Worm (Caenorhabditis elegans) whole organism, L1 larva: ENCODE measurements around the gene unc-18.
A peak's percentile ranks its signal among the peaks of the same experiment; 100 is the strongest.

Experiments used
- C04F5.9 ChIP-seq: sonication (generic microtip); optimal IDR thresholded peaks from 2 replicates; lab custom pipeline; 2016; ENCODE audit warnings: missing genetic modification characterization, missing compliant biosample characterization
- C16A3.4 ChIP-seq: fragments of 150-350 bp; optimal IDR thresholded peaks from 2 replicates; lab custom pipeline; 2014; ENCODE audit warnings: missing biosample characterization, missing genetic modification characterization
- C34B4.2 ChIP-seq: sonication (generic microtip); optimal IDR thresholded peaks from 2 replicates; lab custom pipeline; 2017; ENCODE audit warnings: mild to moderate bottlenecking, missing genetic modification characterization, missing compliant biosample characterization
- F16B12.6 ChIP-seq: fragments of 150-350 bp; optimal IDR thresholded peaks from 2 replicates; lab custom pipeline; 2014; ENCODE audit warnings: missing biosample characterization, missing genetic modification characterization
- Y116A8C.19 ChIP-seq: sonication (generic microtip); optimal IDR thresholded peaks from 2 replicates; lab custom pipeline; 2016; ENCODE audit warnings: missing compliant biosample characterization, missing genetic modification characterization, borderline replicate concordance
- aha-1 ChIP-seq: fragments of 150-350 bp; optimal IDR thresholded peaks from 2 replicates; lab custom pipeline; 2014; ENCODE audit warnings: missing biosample characterization, missing genetic modification characterization
- alr-1 ChIP-seq: fragments of 200-800 bp; sonication (Bioruptor generic); optimal IDR thresholded peaks from 2 replicates; lab custom pipeline; 2018; ENCODE audit warnings: borderline replicate concordance, mild to moderate bottlenecking, missing genetic modification characterization, missing compliant biosample characterization
- aly-2 ChIP-seq: fragments of 150-350 bp; optimal IDR thresholded peaks from 2 replicates; lab custom pipeline; 2014; ENCODE audit warnings: missing biosample characterization, missing genetic modification characterization
- ama-1 ChIP-seq: fragments of 150-350 bp; optimal IDR thresholded peaks from 2 replicates; lab custom pipeline; 2014
- blmp-1 ChIP-seq: fragments of 150-350 bp; optimal IDR thresholded peaks from 2 replicates; lab custom pipeline; 2014; ENCODE audit warnings: missing biosample characterization, missing genetic modification characterization
- ceh-8 ChIP-seq: fragments of 200-800 bp; sonication (Bioruptor generic); optimal IDR thresholded peaks from 2 replicates; lab custom pipeline; 2018; ENCODE audit warnings: mild to moderate bottlenecking, missing genetic modification characterization, moderate library complexity, missing compliant biosample characterization
- ceh-82 ChIP-seq, 3 experiments: fragments of 150-350 bp in 1 of 3; sonication (generic microtip) in 2 of 3; optimal IDR thresholded peaks; 2 replicates each; lab custom pipeline; 2014 to 2017; ENCODE audit warnings: missing biosample characterization in 3 of 3, missing genetic modification characterization in 3 of 3
- ces-1 ChIP-seq: fragments of 150-350 bp; optimal IDR thresholded peaks from 2 replicates; lab custom pipeline; 2014; ENCODE audit warnings: missing biosample characterization, missing genetic modification reagents, missing genetic modification characterization
- efl-1 ChIP-seq, 4 experiments: fragments of 150-350 bp; optimal IDR thresholded peaks in 3 of 4; peaks in 1 of 4; 1 replicate in 1 of 4; 2 replicates in 3 of 4; lab custom pipeline; 2014; ENCODE audit warnings: missing biosample characterization in 2 of 4, missing genetic modification characterization in 2 of 4, missing genetic modification reagents in 2 of 4
- efl-3 ChIP-seq: fragments of 200-800 bp; sonication (Bioruptor generic); optimal IDR thresholded peaks from 2 replicates; lab custom pipeline; 2018; ENCODE audit warnings: mild to moderate bottlenecking, missing genetic modification characterization, missing compliant biosample characterization
- egl-13 ChIP-seq: sonication (generic microtip); optimal IDR thresholded peaks from 2 replicates; lab custom pipeline; 2016; ENCODE audit warnings: missing genotype, missing genetic modification reagents, missing genetic modification characterization, missing compliant biosample characterization
- elt-2 ChIP-seq: sonication (generic microtip); optimal IDR thresholded peaks from 2 replicates; lab custom pipeline; 2016; ENCODE audit warnings: missing genetic modification characterization, mild to moderate bottlenecking, inconsistent platforms, missing compliant biosample characterization, missing genetic modification reagents
- elt-3 ChIP-seq, 6 experiments: fragments of 150-350 bp in 1 of 6; sonication (generic microtip); optimal IDR thresholded peaks; 2 replicates each; lab custom pipeline; 2017 to 2018; ENCODE audit warnings: missing biosample characterization in 6 of 6, missing genetic modification characterization in 6 of 6, inconsistent platforms in 1 of 6
- ets-5 ChIP-seq: fragments of 200-800 bp; sonication (Bioruptor generic); IDR thresholded peaks from 2 replicates; pipeline ENCODE4 v1.3.6; 2022; ENCODE audit warnings: missing genetic modification characterization, missing compliant biosample characterization
- grh-1 ChIP-seq: fragments of 200-800 bp; sonication (Bioruptor generic); IDR thresholded peaks from 2 replicates; pipeline ENCODE4 v1.3.6; 2022; ENCODE audit warnings: missing genetic modification reagents, missing genetic modification characterization, missing compliant biosample characterization
- hlh-17 ChIP-seq: fragments of 200-800 bp; sonication (Bioruptor generic); optimal IDR thresholded peaks from 2 replicates; lab custom pipeline; 2018; ENCODE audit warnings: missing genetic modification characterization, mild to moderate bottlenecking, missing compliant biosample characterization, moderate library complexity, borderline replicate concordance
- hlh-4 ChIP-seq: sonication (generic microtip); optimal IDR thresholded peaks from 2 replicates; lab custom pipeline; 2016; ENCODE audit warnings: mild to moderate bottlenecking, missing genetic modification characterization, missing compliant biosample characterization
- hpl-2 ChIP-seq: fragments of 150-350 bp; optimal IDR thresholded peaks from 2 replicates; lab custom pipeline; 2014; ENCODE audit warnings: missing biosample characterization, missing genetic modification reagents, missing genetic modification characterization
- isw-1 ChIP-seq: fragments of 200-800 bp; sonication (Bioruptor generic); IDR thresholded peaks from 2 replicates; pipeline ENCODE4 v1.3.6; 2022; ENCODE audit warnings: missing genetic modification characterization, missing compliant biosample characterization
- jun-1 ChIP-seq: fragments of 150-350 bp; optimal IDR thresholded peaks from 2 replicates; lab custom pipeline; 2014; ENCODE audit warnings: missing biosample characterization, missing genetic modification reagents, missing genetic modification characterization
- lin-13 ChIP-seq: fragments of 150-350 bp; optimal IDR thresholded peaks from 2 replicates; lab custom pipeline; 2014; ENCODE audit warnings: missing biosample characterization, missing genetic modification reagents, missing genetic modification characterization
- lin-14 ChIP-seq: fragments of 200-800 bp; sonication (Bioruptor generic); optimal IDR thresholded peaks from 2 replicates; lab custom pipeline; 2018; ENCODE audit warnings: mild to moderate bottlenecking, missing genetic modification characterization, moderate library complexity, missing compliant biosample characterization
- lin-15B ChIP-seq: fragments of 150-350 bp; sonication (generic microtip); optimal IDR thresholded peaks from 3 replicates; lab custom pipeline; 2014; ENCODE audit warnings: missing biosample characterization, missing genetic modification characterization
- lin-35 ChIP-seq, 2 experiments: fragments of 150-350 bp; optimal IDR thresholded peaks; 2 replicates each; lab custom pipeline; 2014; ENCODE audit warnings: missing biosample characterization in 2 of 2, missing genetic modification characterization in 2 of 2, missing genetic modification reagents in 2 of 2
- lir-3 ChIP-seq: sonication (generic microtip); optimal IDR thresholded peaks from 2 replicates; lab custom pipeline; 2016; ENCODE audit warnings: mild to moderate bottlenecking, missing genetic modification characterization, moderate library complexity, missing compliant biosample characterization; ENCODE audit not compliant: poor library complexity
- mab-9 ChIP-seq: fragments of 200-800 bp; sonication (Bioruptor generic); IDR thresholded peaks from 2 replicates; pipeline ENCODE4 v1.3.6; 2022; ENCODE audit warnings: missing genetic modification reagents, missing genetic modification characterization, missing compliant biosample characterization
- mdl-1 ChIP-seq, 2 experiments: fragments of 150-350 bp; optimal IDR thresholded peaks; 2 replicates each; lab custom pipeline; 2014 to 2017; ENCODE audit warnings: missing biosample characterization in 2 of 2, missing genetic modification characterization in 2 of 2, inconsistent platforms in 1 of 2
- mef-2 ChIP-seq: fragments of 150-350 bp; optimal IDR thresholded peaks from 2 replicates; lab custom pipeline; 2014; ENCODE audit warnings: missing biosample characterization, missing genetic modification characterization
- nhr-19 ChIP-seq: fragments of 200-800 bp; sonication (Bioruptor generic); conservative IDR thresholded peaks from 2 replicates; pipeline ENCODE4 v1.3.6; 2022; ENCODE audit warnings: missing genetic modification characterization, missing compliant biosample characterization
- nhr-28 ChIP-seq: fragments of 150-350 bp; optimal IDR thresholded peaks from 2 replicates; lab custom pipeline; 2014; ENCODE audit warnings: missing biosample characterization, missing genetic modification characterization
- nhr-71 ChIP-seq: sonication (generic microtip); optimal IDR thresholded peaks from 2 replicates; lab custom pipeline; 2016; ENCODE audit warnings: mild to moderate bottlenecking, missing genetic modification characterization, moderate library complexity, missing compliant biosample characterization
- nhr-77 ChIP-seq: fragments of 150-350 bp; optimal IDR thresholded peaks from 2 replicates; lab custom pipeline; 2014; ENCODE audit warnings: missing biosample characterization, missing genetic modification characterization
- nhr-84 ChIP-seq: sonication (generic microtip); optimal IDR thresholded peaks from 2 replicates; lab custom pipeline; 2017; ENCODE audit warnings: missing biosample characterization, missing genetic modification characterization
- pax-3 ChIP-seq: fragments of 200-800 bp; sonication (Bioruptor generic); optimal IDR thresholded peaks from 2 replicates; lab custom pipeline; 2018; ENCODE audit warnings: mild to moderate bottlenecking, missing genetic modification characterization, moderate library complexity, missing compliant biosample characterization
- rnt-1 ChIP-seq: sonication (generic microtip); optimal IDR thresholded peaks from 2 replicates; lab custom pipeline; 2016; ENCODE audit warnings: mild to moderate bottlenecking, missing genetic modification characterization, moderate library complexity, missing compliant biosample characterization
- skn-1 ChIP-seq: fragments of 150-350 bp; optimal IDR thresholded peaks from 2 replicates; lab custom pipeline; 2014; ENCODE audit warnings: missing biosample characterization, missing genetic modification characterization
- sptf-1 ChIP-seq: fragments of 150-350 bp; optimal IDR thresholded peaks from 2 replicates; lab custom pipeline; 2014; ENCODE audit warnings: missing biosample characterization, missing genetic modification characterization
- sup-37 ChIP-seq: fragments of 200-800 bp; sonication (Bioruptor generic); optimal IDR thresholded peaks from 2 replicates; lab custom pipeline; 2018; ENCODE audit warnings: mild to moderate bottlenecking, missing genetic modification characterization, missing compliant biosample characterization
- tbx-2 ChIP-seq: sonication (generic microtip); optimal IDR thresholded peaks from 2 replicates; lab custom pipeline; 2016; ENCODE audit warnings: missing genetic modification characterization, missing compliant biosample characterization
- unc-30 ChIP-seq: sonication (generic microtip); optimal IDR thresholded peaks from 2 replicates; lab custom pipeline; 2017; ENCODE audit warnings: missing biosample characterization, missing genetic modification characterization
- unc-62 ChIP-seq: fragments of 150-350 bp; optimal IDR thresholded peaks from 2 replicates; lab custom pipeline; 2014; ENCODE audit warnings: missing biosample characterization, missing genetic modification reagents, missing genetic modification characterization
- unc-86 ChIP-seq: sonication (generic microtip); optimal IDR thresholded peaks from 2 replicates; lab custom pipeline; 2016; ENCODE audit warnings: missing genetic modification characterization, missing compliant biosample characterization
- vab-15 ChIP-seq: sonication (generic microtip); optimal IDR thresholded peaks from 2 replicates; lab custom pipeline; 2017; ENCODE audit warnings: missing genotype, mild to moderate bottlenecking, missing genetic modification characterization, missing compliant biosample characterization
- zag-1 ChIP-seq: fragments of 150-350 bp; optimal IDR thresholded peaks from 2 replicates; lab custom pipeline; 2014; ENCODE audit warnings: missing biosample characterization, missing genetic modification characterization
- ztf-11 ChIP-seq, 2 experiments: sonication (generic microtip); optimal IDR thresholded peaks; 2 replicates each; lab custom pipeline; 2016 to 2017; ENCODE audit warnings: missing genetic modification characterization in 2 of 2, missing biosample characterization in 1 of 2, missing compliant biosample characterization in 1 of 2
- ztf-4 ChIP-seq: fragments of 150-350 bp; optimal IDR thresholded peaks from 2 replicates; lab custom pipeline; 2014; ENCODE audit warnings: missing biosample characterization, missing genetic modification characterization

Gene unc-18

ce11 chrX:7712887-7713286 is 30.2 kb downstream of the unc-18 start:
- TF ChIP-seq pax-3 (no peak), aha-1 (tag; lab: Kevin White, UChicago) (no peak), lin-14 (peak; percentile 37)

- TF ChIP-seq F16B12.6 (no peak), vab-15 (tag; lab: Kevin White, UChicago) (no peak), mab-9 (GFP tag; lab: Robert Waterston, UW) (no peak), skn-1 (tag; lab: Kevin White, UChicago) (no peak), lin-13 (GFP tag; lab: Kevin White, UChicago) (no peak), rnt-1 (peak; percentile 68), hlh-4 (no peak), pax-3 (no peak), elt-3 (tag; optimal IDR thresholded peaks at IDR 0.05; lab: Kevin White, UChicago) (no peak), ets-5 (no peak), ceh-8 (GFP tag; lab: Kevin White, UChicago) (no peak), isw-1 (no peak), egl-13 (tag; lab: Kevin White, UChicago) (no peak), elt-2 (tag; lab: Kevin White, UChicago) (no peak), efl-3 (GFP tag; lab: Kevin White, UChicago) (no peak), alr-1 (tag; lab: Kevin White, UChicago) (no peak), nhr-71 (tag; lab: Kevin White, UChicago) (peak; percentile 78), zag-1 (tag; lab: Kevin White, UChicago) (no peak), lin-14 (peak; percentile 78), nhr-84 (no peak), nhr-77 (tag; lab: Kevin White, UChicago) (no peak), ama-1 (lab: Kevin White, UChicago) (no peak), jun-1 (tag; lab: Kevin White, UChicago) (no peak), grh-1 (no peak), tbx-2 (tag; lab: Kevin White, UChicago) (peak; percentile 19), unc-86 (tag; lab: Kevin White, UChicago) (no peak), aha-1 (tag; lab: Kevin White, UChicago) (no peak), ceh-82 (tag; optimal IDR thresholded peaks at IDR 0.05; lab: Kevin White, UChicago) (no peak), mef-2 (tag; lab: Kevin White, UChicago) (no peak), sup-37 (GFP tag; lab: Kevin White, UChicago) (no peak), lir-3 (tag; lab: Kevin White, UChicago) (no peak), ztf-11 (tag; optimal IDR thresholded peaks at IDR 0.05; lab: Kevin White, UChicago) (no peak), sptf-1 (tag; lab: Kevin White, UChicago) (no peak), aly-2 (tag; lab: Kevin White, UChicago) (no peak), mdl-1 (tag; optimal IDR thresholded peaks at IDR 0.05; lab: Kevin White, UChicago) (peak in 1 of 2 experiments; percentile 25), C34B4.2 (tag; lab: Kevin White, UChicago) (no peak), C04F5.9 (tag; lab: Kevin White, UChicago) (no peak), blmp-1 (tag; lab: Kevin White, UChicago) (no peak), hlh-17 (GFP tag; lab: Kevin White, UChicago) (no peak), lin-15B (tag; lab: Kevin White, UChicago) (no peak), ztf-4 (no peak), unc-62 (GFP tag; lab: Kevin White, UChicago) (no peak), efl-1 (optimal IDR thresholded peaks at IDR 0.05; lab: Kevin White, UChicago) (no peak), efl-1 (GFP tag; optimal IDR thresholded peaks at IDR 0.05 in 1 of 2; lab: Kevin White, UChicago) (no peak), C16A3.4 (no peak), unc-30 (tag; lab: Kevin White, UChicago) (no peak), nhr-19 (peak; percentile 52), lin-35 (GFP tag; optimal IDR thresholded peaks at IDR 0.05; lab: Kevin White, UChicago) (no peak), Y116A8C.19 (tag; lab: Kevin White, UChicago) (no peak), hpl-2 (GFP tag; lab: Kevin White, UChicago) (no peak), ces-1 (GFP tag; lab: Kevin White, UChicago) (no peak), nhr-28 (tag; lab: Kevin White, UChicago) (no peak)
These were observed 32.8 kb downstream of the unc-18 start for ce11 chrX:7715463-7715862.
